Worm (Caenorhabditis elegans) whole organism, L1 larva: ENCODE results near the gene F23H12.10.

Experiments used
- C04F5.9 ChIP-seq: sonication (generic microtip); optimal IDR thresholded peaks from 2 replicates; lab custom pipeline; 2016; ENCODE audit warnings: missing genetic modification characterization, missing compliant biosample characterization
- C16A3.4 ChIP-seq: fragments of 150-350 bp; optimal IDR thresholded peaks from 2 replicates; lab custom pipeline; 2014; ENCODE audit warnings: missing biosample characterization, missing genetic modification characterization
- Y116A8C.19 ChIP-seq: sonication (generic microtip); optimal IDR thresholded peaks from 2 replicates; lab custom pipeline; 2016; ENCODE audit warnings: missing compliant biosample characterization, missing genetic modification characterization, borderline replicate concordance
- alr-1 ChIP-seq: fragments of 200-800 bp; sonication (Bioruptor generic); optimal IDR thresholded peaks from 2 replicates; lab custom pipeline; 2018; ENCODE audit warnings: borderline replicate concordance, mild to moderate bottlenecking, missing genetic modification characterization, missing compliant biosample characterization
- ama-1 ChIP-seq: fragments of 150-350 bp; optimal IDR thresholded peaks from 2 replicates; lab custom pipeline; 2014
- blmp-1 ChIP-seq: fragments of 150-350 bp; optimal IDR thresholded peaks from 2 replicates; lab custom pipeline; 2014; ENCODE audit warnings: missing biosample characterization, missing genetic modification characterization
- ceh-8 ChIP-seq: fragments of 200-800 bp; sonication (Bioruptor generic); optimal IDR thresholded peaks from 2 replicates; lab custom pipeline; 2018; ENCODE audit warnings: mild to moderate bottlenecking, missing genetic modification characterization, moderate library complexity, missing compliant biosample characterization
- ceh-82 ChIP-seq, 3 experiments: fragments of 150-350 bp in 1 of 3; sonication (generic microtip) in 2 of 3; optimal IDR thresholded peaks; 2 replicates each; lab custom pipeline; 2014 to 2017; ENCODE audit warnings: missing biosample characterization in 3 of 3, missing genetic modification characterization in 3 of 3
- dpl-1 ChIP-seq, 3 experiments: fragments of 150-350 bp in 2 of 3; sonication (generic microtip) in 1 of 3; optimal IDR thresholded peaks; 2 replicates each; lab custom pipeline; 2014 to 2017; ENCODE audit warnings: missing biosample characterization in 3 of 3, missing genetic modification characterization in 3 of 3, missing genetic modification reagents in 3 of 3
- dsc-1 ChIP-seq: sonication (generic microtip); optimal IDR thresholded peaks from 2 replicates; lab custom pipeline; 2016; ENCODE audit warnings: mild to moderate bottlenecking, missing genetic modification characterization, missing compliant biosample characterization
- efl-1 ChIP-seq, 4 experiments: fragments of 150-350 bp; optimal IDR thresholded peaks in 3 of 4; peaks in 1 of 4; 1 replicate in 1 of 4; 2 replicates in 3 of 4; lab custom pipeline; 2014; ENCODE audit warnings: missing biosample characterization in 2 of 4, missing genetic modification characterization in 2 of 4, missing genetic modification reagents in 2 of 4
- egl-13 ChIP-seq: sonication (generic microtip); optimal IDR thresholded peaks from 2 replicates; lab custom pipeline; 2016; ENCODE audit warnings: missing genotype, missing genetic modification reagents, missing genetic modification characterization, missing compliant biosample characterization
- elt-2 ChIP-seq: sonication (generic microtip); optimal IDR thresholded peaks from 2 replicates; lab custom pipeline; 2016; ENCODE audit warnings: missing genetic modification characterization, mild to moderate bottlenecking, inconsistent platforms, missing compliant biosample characterization, missing genetic modification reagents
- ets-5 ChIP-seq: fragments of 200-800 bp; sonication (Bioruptor generic); IDR thresholded peaks from 2 replicates; pipeline ENCODE4 v1.3.6; 2022; ENCODE audit warnings: missing genetic modification characterization, missing compliant biosample characterization
- grh-1 ChIP-seq: fragments of 200-800 bp; sonication (Bioruptor generic); IDR thresholded peaks from 2 replicates; pipeline ENCODE4 v1.3.6; 2022; ENCODE audit warnings: missing genetic modification reagents, missing genetic modification characterization, missing compliant biosample characterization
- hlh-17 ChIP-seq: fragments of 200-800 bp; sonication (Bioruptor generic); optimal IDR thresholded peaks from 2 replicates; lab custom pipeline; 2018; ENCODE audit warnings: missing genetic modification characterization, mild to moderate bottlenecking, missing compliant biosample characterization, moderate library complexity, borderline replicate concordance
- hlh-4 ChIP-seq: sonication (generic microtip); optimal IDR thresholded peaks from 2 replicates; lab custom pipeline; 2016; ENCODE audit warnings: mild to moderate bottlenecking, missing genetic modification characterization, missing compliant biosample characterization
- jun-1 ChIP-seq: fragments of 150-350 bp; optimal IDR thresholded peaks from 2 replicates; lab custom pipeline; 2014; ENCODE audit warnings: missing biosample characterization, missing genetic modification reagents, missing genetic modification characterization
- lin-13 ChIP-seq: fragments of 150-350 bp; optimal IDR thresholded peaks from 2 replicates; lab custom pipeline; 2014; ENCODE audit warnings: missing biosample characterization, missing genetic modification reagents, missing genetic modification characterization
- lin-15B ChIP-seq: fragments of 150-350 bp; sonication (generic microtip); optimal IDR thresholded peaks from 3 replicates; lab custom pipeline; 2014; ENCODE audit warnings: missing biosample characterization, missing genetic modification characterization
- lin-35 ChIP-seq, 2 experiments: fragments of 150-350 bp; optimal IDR thresholded peaks; 2 replicates each; lab custom pipeline; 2014; ENCODE audit warnings: missing biosample characterization in 2 of 2, missing genetic modification characterization in 2 of 2, missing genetic modification reagents in 2 of 2
- lir-3 ChIP-seq: sonication (generic microtip); optimal IDR thresholded peaks from 2 replicates; lab custom pipeline; 2016; ENCODE audit warnings: mild to moderate bottlenecking, missing genetic modification characterization, moderate library complexity, missing compliant biosample characterization; ENCODE audit not compliant: poor library complexity
- lsy-2 ChIP-seq, 2 experiments: fragments of 150-350 bp; optimal IDR thresholded peaks; 2 replicates each; lab custom pipeline; 2014; ENCODE audit warnings: missing biosample characterization in 2 of 2, missing genetic modification characterization in 2 of 2
- mab-9 ChIP-seq: fragments of 200-800 bp; sonication (Bioruptor generic); IDR thresholded peaks from 2 replicates; pipeline ENCODE4 v1.3.6; 2022; ENCODE audit warnings: missing genetic modification reagents, missing genetic modification characterization, missing compliant biosample characterization
- mep-1 ChIP-seq: fragments of 150-350 bp; optimal IDR thresholded peaks from 2 replicates; lab custom pipeline; 2014; ENCODE audit warnings: missing biosample characterization, missing genetic modification characterization
- nhr-11 ChIP-seq: fragments of 150-350 bp; optimal IDR thresholded peaks from 2 replicates; lab custom pipeline; 2014; ENCODE audit warnings: missing biosample characterization, missing genetic modification characterization
- nhr-19 ChIP-seq: fragments of 200-800 bp; sonication (Bioruptor generic); conservative IDR thresholded peaks from 2 replicates; pipeline ENCODE4 v1.3.6; 2022; ENCODE audit warnings: missing genetic modification characterization, missing compliant biosample characterization
- nhr-20 ChIP-seq: sonication (generic microtip); optimal IDR thresholded peaks from 2 replicates; lab custom pipeline; 2016; ENCODE audit warnings: mild to moderate bottlenecking, missing genetic modification characterization, missing compliant biosample characterization
- nhr-237 ChIP-seq: fragments of 150-350 bp; optimal IDR thresholded peaks from 2 replicates; lab custom pipeline; 2014; ENCODE audit warnings: missing biosample characterization, missing genetic modification characterization
- nhr-47 ChIP-seq: sonication (generic microtip); optimal IDR thresholded peaks from 2 replicates; lab custom pipeline; 2016; ENCODE audit warnings: mild to moderate bottlenecking, missing genetic modification characterization, moderate library complexity, missing compliant biosample characterization
- nhr-71 ChIP-seq: sonication (generic microtip); optimal IDR thresholded peaks from 2 replicates; lab custom pipeline; 2016; ENCODE audit warnings: mild to moderate bottlenecking, missing genetic modification characterization, moderate library complexity, missing compliant biosample characterization
- nhr-90 ChIP-seq: sonication (generic microtip); optimal IDR thresholded peaks from 2 replicates; lab custom pipeline; 2016; ENCODE audit warnings: mild to moderate bottlenecking, missing genetic modification characterization, missing compliant biosample characterization; ENCODE audit not compliant: poor library complexity
- pag-3 ChIP-seq: sonication (generic microtip); optimal IDR thresholded peaks from 2 replicates; lab custom pipeline; 2017; ENCODE audit warnings: missing genetic modification characterization, mild to moderate bottlenecking, missing compliant biosample characterization, antibody characterized with exemption, borderline replicate concordance; ENCODE audit not compliant: insufficient read depth
- pax-3 ChIP-seq: fragments of 200-800 bp; sonication (Bioruptor generic); optimal IDR thresholded peaks from 2 replicates; lab custom pipeline; 2018; ENCODE audit warnings: mild to moderate bottlenecking, missing genetic modification characterization, moderate library complexity, missing compliant biosample characterization
- skn-1 ChIP-seq: fragments of 150-350 bp; optimal IDR thresholded peaks from 2 replicates; lab custom pipeline; 2014; ENCODE audit warnings: missing biosample characterization, missing genetic modification characterization
- snu-23 ChIP-seq: sonication (generic microtip); optimal IDR thresholded peaks from 2 replicates; lab custom pipeline; 2016; ENCODE audit warnings: missing genetic modification characterization, missing compliant biosample characterization
- swsn-7 ChIP-seq: sonication (generic microtip); optimal IDR thresholded peaks from 2 replicates; lab custom pipeline; 2016; ENCODE audit warnings: missing genetic modification characterization, missing compliant biosample characterization
- tbx-2 ChIP-seq: sonication (generic microtip); optimal IDR thresholded peaks from 2 replicates; lab custom pipeline; 2016; ENCODE audit warnings: missing genetic modification characterization, missing compliant biosample characterization
- unc-86 ChIP-seq: sonication (generic microtip); optimal IDR thresholded peaks from 2 replicates; lab custom pipeline; 2016; ENCODE audit warnings: missing genetic modification characterization, missing compliant biosample characterization
- xbp-1 ChIP-seq: sonication (generic microtip); optimal IDR thresholded peaks from 2 replicates; lab custom pipeline; 2016; ENCODE audit warnings: missing genetic modification characterization, missing compliant biosample characterization
- zag-1 ChIP-seq: fragments of 150-350 bp; optimal IDR thresholded peaks from 2 replicates; lab custom pipeline; 2014; ENCODE audit warnings: missing biosample characterization, missing genetic modification characterization

F23H12.10 gene

ce11 chrV:12400677-12401236 lies 26.7 kb upstream of the F23H12.10 start, which contains the start of the genes K01D12.20 and miga-1:
TSS of gene K01D12.20 (minus strand) at chrV:12400814.
TSS of gene miga-1 (minus strand) at chrV:12400859.
- peak; percentile 22; the same call in 1 of the 2 replicates for TF ChIP-seq nhr-19 (GFP tag; lab: Robert Waterston, UW)
- TF ChIP-seq pag-3 (tag; lab: Kevin White, UChicago) = no peak
- TF ChIP-seq lin-15B (tag; lab: Kevin White, UChicago) = peak; percentile 28
- no peak for TF ChIP-seq C04F5.9 (tag; lab: Kevin White, UChicago)
- peak; percentile 42 for TF ChIP-seq nhr-71 (tag; lab: Kevin White, UChicago)
- peak; percentile 56 for TF ChIP-seq nhr-47 (tag; lab: Kevin White, UChicago)
- no peak for TF ChIP-seq lir-3
- peak; percentile 34 for TF ChIP-seq elt-2
- TF ChIP-seq lin-35 (GFP tag; optimal IDR thresholded peaks at IDR 0.05; lab: Kevin White, UChicago) = peak; percentile 26 to 63
- no peak for TF ChIP-seq alr-1 (tag; lab: Kevin White, UChicago)
- peak; percentile 55 to 62 for TF ChIP-seq lsy-2 (tag; optimal IDR thresholded peaks at IDR 0.05; lab: Kevin White, UChicago)
- no peak for TF ChIP-seq hlh-17 (GFP tag; lab: Kevin White, UChicago)
- peak; percentile 32 for TF ChIP-seq xbp-1 (tag; lab: Kevin White, UChicago)
- no peak for TF ChIP-seq pax-3
- TF ChIP-seq skn-1 (tag; lab: Kevin White, UChicago) = peak; percentile 22
- TF ChIP-seq grh-1 = no peak
- peak; percentile 31 to 60 for TF ChIP-seq efl-1 (optimal IDR thresholded peaks at IDR 0.05; lab: Kevin White, UChicago)
- peak; percentile 50 to 93 for TF ChIP-seq efl-1 (GFP tag; optimal IDR thresholded peaks at IDR 0.05 in 1 of 2; lab: Kevin White, UChicago)
- no peak for TF ChIP-seq mab-9 (GFP tag; lab: Robert Waterston, UW)
- TF ChIP-seq lin-13 = no peak
- TF ChIP-seq nhr-11 (tag; lab: Kevin White, UChicago) = no peak
- TF ChIP-seq snu-23 = peak; percentile 57
- TF ChIP-seq jun-1 = no peak
- peak; percentile 31 for TF ChIP-seq tbx-2
- peak; percentile 42 for TF ChIP-seq dsc-1 (tag; lab: Kevin White, UChicago)
- TF ChIP-seq dpl-1 (GFP tag; optimal IDR thresholded peaks at IDR 0.05; lab: Kevin White, UChicago) = peak; percentile 37 to 55 (median 46)
- TF ChIP-seq ama-1 (lab: Kevin White, UChicago) = no peak
- peak in 2 of 3 experiments; percentile 8 to 11 for TF ChIP-seq ceh-82 (tag; optimal IDR thresholded peaks at IDR 0.05; lab: Kevin White, UChicago)
- TF ChIP-seq Y116A8C.19 (tag; lab: Kevin White, UChicago) = no peak
- peak; percentile 43 for TF ChIP-seq swsn-7 (tag; lab: Kevin White, UChicago)
- no peak for TF ChIP-seq zag-1
- TF ChIP-seq nhr-20 = peak; percentile 46
- TF ChIP-seq mep-1 (tag; lab: Kevin White, UChicago) = peak; percentile 59
- TF ChIP-seq blmp-1 (tag; lab: Kevin White, UChicago) = peak; percentile 25
- TF ChIP-seq ets-5 (GFP tag; lab: Robert Waterston, UW) = no peak
- peak; percentile 49 for TF ChIP-seq nhr-90 (tag; lab: Kevin White, UChicago)
- peak; percentile 56 for TF ChIP-seq C16A3.4 (tag; lab: Kevin White, UChicago)

ce11 chrV:12397545-12397944 lies 23.5 kb upstream of the F23H12.10 start, which contains the start of gene K01D12.5:
TSS of gene K01D12.5 (plus strand) at chrV:12397845.
- TF ChIP-seq skn-1 (tag; lab: Kevin White, UChicago) = no peak

ce11 chrV:12395699-12396098 lies 21.6 kb upstream of the F23H12.10 start, which contains the start of gene twk-14:
TSS of gene twk-14 (minus strand) at chrV:12395706.
- no peak for TF ChIP-seq nhr-237
- no peak for TF ChIP-seq ceh-8
- no peak for TF ChIP-seq nhr-11 (tag; lab: Kevin White, UChicago)
- peak; percentile 9 for TF ChIP-seq egl-13 (tag; lab: Kevin White, UChicago)
- TF ChIP-seq lin-13 = no peak
- TF ChIP-seq hlh-4 (tag; lab: Kevin White, UChicago) = no peak
- peak; percentile 48 for TF ChIP-seq pax-3
- peak; percentile 90 for TF ChIP-seq dsc-1 (tag; lab: Kevin White, UChicago)
- TF ChIP-seq unc-86 (tag; lab: Kevin White, UChicago) = no peak
